Worm (Caenorhabditis elegans) whole organism, L3 larva: ENCODE data around the gene ckb-3.

Experiments
- R02D3.7 ChIP-seq: fragments of 150-350 bp; optimal IDR thresholded peaks from 2 replicates; lab custom pipeline; 2014; ENCODE audit warnings: missing biosample characterization, missing genetic modification characterization
- ceh-82 ChIP-seq: fragments of 150-350 bp; optimal IDR thresholded peaks from 2 replicates; lab custom pipeline; 2014; ENCODE audit warnings: missing biosample characterization, missing genetic modification characterization
- egl-27 ChIP-seq: sonication (generic microtip); optimal IDR thresholded peaks from 4 replicates; lab custom pipeline; 2017; ENCODE audit warnings: missing biosample characterization, missing genetic modification reagents, missing genetic modification characterization
- egl-5 ChIP-seq: fragments of 150-350 bp; optimal IDR thresholded peaks from 2 replicates; lab custom pipeline; 2017; ENCODE audit warnings: missing biosample characterization, missing genetic modification reagents, missing genetic modification characterization, inconsistent platforms
- fkh-2 ChIP-seq: fragments of 150-350 bp; optimal IDR thresholded peaks from 2 replicates; lab custom pipeline; 2014; ENCODE audit warnings: missing biosample characterization, missing genetic modification reagents, missing genetic modification characterization
- lin-39 ChIP-seq: fragments of 150-350 bp; optimal IDR thresholded peaks from 2 replicates; lab custom pipeline; 2018; ENCODE audit warnings: missing biosample characterization, missing genetic modification reagents, missing genetic modification characterization
- mdl-1 ChIP-seq: fragments of 150-350 bp; optimal IDR thresholded peaks from 2 replicates; lab custom pipeline; 2014; ENCODE audit warnings: missing biosample characterization, missing genetic modification characterization
- nhr-11 ChIP-seq: fragments of 150-350 bp; optimal IDR thresholded peaks from 2 replicates; lab custom pipeline; 2014; ENCODE audit warnings: missing biosample characterization, missing genetic modification characterization
- nhr-67 ChIP-seq: fragments of 150-350 bp; optimal IDR thresholded peaks from 2 replicates; lab custom pipeline; 2014; ENCODE audit warnings: missing biosample characterization, missing genetic modification characterization
- nhr-76 ChIP-seq: fragments of 150-350 bp; sonication (generic microtip); optimal IDR thresholded peaks from 5 replicates; lab custom pipeline; 2014; ENCODE audit warnings: missing biosample characterization, missing genetic modification characterization
- pqm-1 ChIP-seq: fragments of 150-350 bp; optimal IDR thresholded peaks from 2 replicates; lab custom pipeline; 2017; ENCODE audit warnings: missing biosample characterization, missing genetic modification characterization, inconsistent platforms
- snpc-4 ChIP-seq: fragments of 150-350 bp; optimal IDR thresholded peaks from 2 replicates; lab custom pipeline; 2014; ENCODE audit warnings: missing biosample characterization, missing genetic modification characterization

DNA sequence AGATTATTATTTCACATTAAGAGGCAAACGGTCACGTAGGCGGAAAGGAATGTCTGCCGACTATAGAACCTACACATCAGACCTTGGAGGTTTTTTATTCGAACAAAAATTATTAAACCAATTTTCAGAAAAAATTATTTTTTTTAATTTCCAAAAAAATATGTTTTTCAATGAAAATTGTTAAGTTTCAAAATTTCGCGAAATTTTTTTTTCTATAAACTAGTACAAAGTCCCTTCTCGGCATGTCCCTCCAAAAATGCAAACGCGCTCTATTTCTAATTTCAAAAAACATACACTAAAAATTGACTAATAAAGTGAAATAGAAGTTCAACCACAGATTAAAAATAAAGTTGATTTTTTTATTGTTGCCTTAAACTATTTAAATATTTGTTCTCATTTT lies 5.7 kb upstream of the ckb-3 start, which contains the start of gene ckb-1:
- TF ChIP-seq lin-39 (tag; lab: Kevin White, UChicago) (no peak), nhr-67 (tag; lab: Kevin White, UChicago) (no peak), R02D3.7 (no peak), pqm-1 (no peak), nhr-76 (no peak), mdl-1 (tag; lab: Kevin White, UChicago) (no peak), snpc-4 (no peak), egl-27 (tag; lab: Kevin White, UChicago) (no peak), egl-5 (no peak), ceh-82 (tag; lab: Kevin White, UChicago) (no peak), nhr-11 (tag; lab: Kevin White, UChicago) (no peak), fkh-2 (tag; lab: Kevin White, UChicago) (no peak)
